Worm (Caenorhabditis elegans) whole organism, L1 larva: Measurements from ENCODE around the gene end-1.
A peak's percentile ranks its signal among the peaks of the same experiment; 100 is the strongest.

ENCODE experiments used
- C34B4.2 ChIP-seq: sonication (generic microtip); optimal IDR thresholded peaks from 2 replicates; lab custom pipeline; 2017; ENCODE audit warnings: mild to moderate bottlenecking, missing genetic modification characterization, missing compliant biosample characterization
- F16B12.6 ChIP-seq: fragments of 150-350 bp; optimal IDR thresholded peaks from 2 replicates; lab custom pipeline; 2014; ENCODE audit warnings: missing biosample characterization, missing genetic modification characterization
- Y116A8C.19 ChIP-seq: sonication (generic microtip); optimal IDR thresholded peaks from 2 replicates; lab custom pipeline; 2016; ENCODE audit warnings: missing compliant biosample characterization, missing genetic modification characterization, borderline replicate concordance
- aha-1 ChIP-seq: fragments of 150-350 bp; optimal IDR thresholded peaks from 2 replicates; lab custom pipeline; 2014; ENCODE audit warnings: missing biosample characterization, missing genetic modification characterization
- aly-2 ChIP-seq: fragments of 150-350 bp; optimal IDR thresholded peaks from 2 replicates; lab custom pipeline; 2014; ENCODE audit warnings: missing biosample characterization, missing genetic modification characterization
- ama-1 ChIP-seq: fragments of 150-350 bp; optimal IDR thresholded peaks from 2 replicates; lab custom pipeline; 2014
- ceh-8 ChIP-seq: fragments of 200-800 bp; sonication (Bioruptor generic); optimal IDR thresholded peaks from 2 replicates; lab custom pipeline; 2018; ENCODE audit warnings: mild to moderate bottlenecking, missing genetic modification characterization, moderate library complexity, missing compliant biosample characterization
- ceh-88 ChIP-seq: fragments of 200-800 bp; sonication (Bioruptor generic); IDR thresholded peaks from 2 replicates; pipeline ENCODE4 v1.3.6; 2022; ENCODE audit warnings: missing genetic modification characterization, missing compliant biosample characterization
- ces-1 ChIP-seq: fragments of 150-350 bp; optimal IDR thresholded peaks from 2 replicates; lab custom pipeline; 2014; ENCODE audit warnings: missing biosample characterization, missing genetic modification reagents, missing genetic modification characterization
- efl-3 ChIP-seq: fragments of 200-800 bp; sonication (Bioruptor generic); optimal IDR thresholded peaks from 2 replicates; lab custom pipeline; 2018; ENCODE audit warnings: mild to moderate bottlenecking, missing genetic modification characterization, missing compliant biosample characterization
- egl-27 ChIP-seq, 2 experiments: fragments of 150-350 bp in 1 of 2; sonication (generic microtip); optimal IDR thresholded peaks; 3 replicates each; lab custom pipeline; 2017 to 2018; ENCODE audit warnings: missing biosample characterization in 2 of 2, missing genetic modification characterization in 2 of 2, missing genetic modification reagents in 2 of 2
- elt-3 ChIP-seq, 6 experiments: fragments of 150-350 bp in 1 of 6; sonication (generic microtip); optimal IDR thresholded peaks; 2 replicates each; lab custom pipeline; 2017 to 2018; ENCODE audit warnings: missing biosample characterization in 6 of 6, missing genetic modification characterization in 6 of 6, inconsistent platforms in 1 of 6
- fkh-8 ChIP-seq: sonication (generic microtip); optimal IDR thresholded peaks from 2 replicates; lab custom pipeline; 2016; ENCODE audit warnings: mild to moderate bottlenecking, missing genetic modification characterization, missing compliant biosample characterization
- hlh-4 ChIP-seq: sonication (generic microtip); optimal IDR thresholded peaks from 2 replicates; lab custom pipeline; 2016; ENCODE audit warnings: mild to moderate bottlenecking, missing genetic modification characterization, missing compliant biosample characterization
- hpl-2 ChIP-seq: fragments of 150-350 bp; optimal IDR thresholded peaks from 2 replicates; lab custom pipeline; 2014; ENCODE audit warnings: missing biosample characterization, missing genetic modification reagents, missing genetic modification characterization
- irx-1 ChIP-seq: sonication (generic microtip); optimal IDR thresholded peaks from 2 replicates; lab custom pipeline; 2016; ENCODE audit warnings: missing genetic modification characterization, missing compliant biosample characterization
- jun-1 ChIP-seq: fragments of 150-350 bp; optimal IDR thresholded peaks from 2 replicates; lab custom pipeline; 2014; ENCODE audit warnings: missing biosample characterization, missing genetic modification reagents, missing genetic modification characterization
- lin-13 ChIP-seq: fragments of 150-350 bp; optimal IDR thresholded peaks from 2 replicates; lab custom pipeline; 2014; ENCODE audit warnings: missing biosample characterization, missing genetic modification reagents, missing genetic modification characterization
- lin-35 ChIP-seq, 2 experiments: fragments of 150-350 bp; optimal IDR thresholded peaks; 2 replicates each; lab custom pipeline; 2014; ENCODE audit warnings: missing biosample characterization in 2 of 2, missing genetic modification characterization in 2 of 2, missing genetic modification reagents in 2 of 2
- lsy-2 ChIP-seq, 2 experiments: fragments of 150-350 bp; optimal IDR thresholded peaks; 2 replicates each; lab custom pipeline; 2014; ENCODE audit warnings: missing biosample characterization in 2 of 2, missing genetic modification characterization in 2 of 2
- mef-2 ChIP-seq: fragments of 150-350 bp; optimal IDR thresholded peaks from 2 replicates; lab custom pipeline; 2014; ENCODE audit warnings: missing biosample characterization, missing genetic modification characterization
- mep-1 ChIP-seq: fragments of 150-350 bp; optimal IDR thresholded peaks from 2 replicates; lab custom pipeline; 2014; ENCODE audit warnings: missing biosample characterization, missing genetic modification characterization
- nhr-11 ChIP-seq: fragments of 150-350 bp; optimal IDR thresholded peaks from 2 replicates; lab custom pipeline; 2014; ENCODE audit warnings: missing biosample characterization, missing genetic modification characterization
- nhr-19 ChIP-seq: fragments of 200-800 bp; sonication (Bioruptor generic); conservative IDR thresholded peaks from 2 replicates; pipeline ENCODE4 v1.3.6; 2022; ENCODE audit warnings: missing genetic modification characterization, missing compliant biosample characterization
- nhr-237 ChIP-seq: fragments of 150-350 bp; optimal IDR thresholded peaks from 2 replicates; lab custom pipeline; 2014; ENCODE audit warnings: missing biosample characterization, missing genetic modification characterization
- nhr-47 ChIP-seq: sonication (generic microtip); optimal IDR thresholded peaks from 2 replicates; lab custom pipeline; 2016; ENCODE audit warnings: mild to moderate bottlenecking, missing genetic modification characterization, moderate library complexity, missing compliant biosample characterization
- nhr-71 ChIP-seq: sonication (generic microtip); optimal IDR thresholded peaks from 2 replicates; lab custom pipeline; 2016; ENCODE audit warnings: mild to moderate bottlenecking, missing genetic modification characterization, moderate library complexity, missing compliant biosample characterization
- nhr-85 ChIP-seq: sonication (generic microtip); peaks from one replicate; lab custom pipeline; 2016; ENCODE audit warnings: missing genetic modification characterization, inconsistent platforms, missing compliant biosample characterization
- pag-3 ChIP-seq: sonication (generic microtip); optimal IDR thresholded peaks from 2 replicates; lab custom pipeline; 2017; ENCODE audit warnings: missing genetic modification characterization, mild to moderate bottlenecking, missing compliant biosample characterization, antibody characterized with exemption, borderline replicate concordance; ENCODE audit not compliant: insufficient read depth
- pqm-1 ChIP-seq: sonication (generic microtip); optimal IDR thresholded peaks from 3 replicates; lab custom pipeline; 2017; ENCODE audit warnings: missing biosample characterization, missing genetic modification characterization
- skn-1 ChIP-seq: fragments of 150-350 bp; optimal IDR thresholded peaks from 2 replicates; lab custom pipeline; 2014; ENCODE audit warnings: missing biosample characterization, missing genetic modification characterization
- snu-23 ChIP-seq: sonication (generic microtip); optimal IDR thresholded peaks from 2 replicates; lab custom pipeline; 2016; ENCODE audit warnings: missing genetic modification characterization, missing compliant biosample characterization
- tlp-1 ChIP-seq: fragments of 150-350 bp; optimal IDR thresholded peaks from 2 replicates; lab custom pipeline; 2014; ENCODE audit warnings: missing biosample characterization, missing genetic modification characterization
- unc-62 ChIP-seq: fragments of 150-350 bp; optimal IDR thresholded peaks from 2 replicates; lab custom pipeline; 2014; ENCODE audit warnings: missing biosample characterization, missing genetic modification reagents, missing genetic modification characterization
- unc-98 ChIP-seq: fragments of 200-800 bp; sonication (Bioruptor generic); IDR thresholded peaks from 2 replicates; pipeline ENCODE4 v1.3.6; 2022; ENCODE audit warnings: missing genetic modification characterization, missing compliant biosample characterization
- zag-1 ChIP-seq: fragments of 150-350 bp; optimal IDR thresholded peaks from 2 replicates; lab custom pipeline; 2014; ENCODE audit warnings: missing biosample characterization, missing genetic modification characterization
- ztf-4 ChIP-seq: fragments of 150-350 bp; optimal IDR thresholded peaks from 2 replicates; lab custom pipeline; 2014; ENCODE audit warnings: missing biosample characterization, missing genetic modification characterization

end-1 gene

ce11 chrV:13936052-13936451 is 48.9 kb upstream of the end-1 start (continued):
- TF ChIP-seq tlp-1 (tag; lab: Kevin White, UChicago) (no peak), pqm-1 (tag; lab: Kevin White, UChicago) (no peak), nhr-71 (tag; lab: Kevin White, UChicago) (peak; percentile 1), unc-98 (GFP tag; lab: Robert Waterston, UW) (no peak), zag-1 (tag; lab: Kevin White, UChicago) (no peak), hpl-2 (GFP tag; lab: Kevin White, UChicago) (no peak), mef-2 (no peak), nhr-11 (tag; lab: Kevin White, UChicago) (no peak), lsy-2 (tag; optimal IDR thresholded peaks at IDR 0.05; lab: Kevin White, UChicago) (no peak), skn-1 (tag; lab: Kevin White, UChicago) (no peak), unc-62 (GFP tag; lab: Kevin White, UChicago) (no peak), mep-1 (no peak), ces-1 (GFP tag; lab: Kevin White, UChicago) (no peak), F16B12.6 (no peak), lin-13 (no peak)
- TF ChIP-seq, all 84 proteins: peak for 7

DNA sequence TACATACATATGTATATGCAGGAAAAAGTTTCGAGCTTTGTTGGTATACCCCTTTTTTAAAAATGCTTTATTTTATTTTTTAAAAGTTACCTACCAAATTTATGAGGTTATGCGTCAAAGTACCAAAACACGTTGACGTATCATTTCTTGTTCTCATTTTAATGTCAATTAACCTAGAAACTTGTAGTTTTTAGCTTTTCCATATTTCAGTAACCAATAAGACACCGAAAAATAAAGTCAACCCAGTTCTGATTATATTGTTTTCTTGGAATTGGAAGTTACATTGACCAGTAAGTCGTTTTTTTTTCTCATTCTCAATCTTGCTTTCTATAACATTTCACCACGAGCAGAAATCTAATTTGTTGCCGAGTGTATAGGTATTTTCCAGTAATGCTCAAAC is 48.1 kb upstream of the end-1 start, which contains the start of gene srw-145:
Gene srw-145, plus strand, starts transcription at position 301 of the 400 bp plus-strand sequence.
- TF ChIP-seq jun-1 (tag; lab: Kevin White, UChicago) (no peak), hlh-4 (no peak), hpl-2 (GFP tag; lab: Kevin White, UChicago) (no peak), lin-13 (no peak), fkh-8 (tag; lab: Kevin White, UChicago) (peak; percentile 45), ztf-4 (tag; lab: Kevin White, UChicago) (no peak), snu-23 (GFP tag; lab: Kevin White, UChicago) (no peak), ceh-8 (GFP tag; lab: Kevin White, UChicago) (no peak), elt-3 (tag; optimal IDR thresholded peaks at IDR 0.05; lab: Kevin White, UChicago) (no peak), egl-27 (tag; optimal IDR thresholded peaks at IDR 0.05; lab: Kevin White, UChicago) (no peak), nhr-85 (tag; lab: Kevin White, UChicago) (no peak), aha-1 (tag; lab: Kevin White, UChicago) (no peak), nhr-47 (peak; percentile 44), nhr-71 (tag; lab: Kevin White, UChicago) (peak; percentile 48), nhr-11 (tag; lab: Kevin White, UChicago) (peak; percentile 31)

- TF ChIP-seq lsy-2 (tag; optimal IDR thresholded peaks at IDR 0.05; lab: Kevin White, UChicago) = no peak
Measured at ce11 chrV:13942082-13942481, 42.8 kb upstream of the end-1 start, which contains the start of gene dpr-1. Gene dpr-1, minus strand, starts transcription at chrV:13942182.

DNA sequence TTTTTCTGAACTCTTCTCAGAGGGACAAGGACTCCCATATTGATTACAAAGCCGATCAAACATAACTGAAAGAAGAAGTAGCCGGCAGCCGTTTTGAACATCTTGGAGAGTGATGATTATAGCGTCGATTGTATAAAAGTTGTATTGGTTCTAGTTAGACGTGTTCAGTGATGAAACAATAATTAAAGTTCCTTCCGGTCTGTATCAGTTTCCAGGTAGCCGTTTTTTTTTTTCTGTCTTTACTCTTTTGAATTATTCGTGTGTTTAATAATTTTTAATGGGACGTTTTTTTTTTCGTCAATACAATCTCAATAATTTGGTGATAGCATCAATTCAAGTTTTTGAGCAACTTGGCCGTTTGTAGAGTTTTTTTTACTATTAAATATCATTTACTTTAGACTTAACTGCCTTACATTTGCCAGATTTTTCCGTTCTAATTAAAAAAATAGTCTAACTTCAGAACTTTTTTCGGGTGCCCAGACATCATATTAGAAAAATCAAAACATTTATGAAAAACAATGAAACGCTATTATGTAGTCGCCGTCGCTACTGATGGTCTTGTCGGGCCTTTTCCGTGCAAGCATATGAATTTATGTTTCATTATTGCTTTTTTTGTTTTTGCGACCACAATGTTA is 38.4 kb upstream of the end-1 start, which contains the start of the genes srx-10 and clec-226:
Gene srx-10, minus strand, starts transcription at position 101 of the 635 bp plus-strand sequence.
Gene clec-226, plus strand, starts transcription at position 585 of the 635 bp plus-strand sequence.
- no peak for TF ChIP-seq C34B4.2 (tag; lab: Kevin White, UChicago)
- no peak for TF ChIP-seq ceh-88 (GFP tag; lab: Robert Waterston, UW)
- TF ChIP-seq nhr-19 (GFP tag; lab: Robert Waterston, UW) = no peak
- no peak for TF ChIP-seq aly-2
- TF ChIP-seq nhr-237 (tag; lab: Kevin White, UChicago) = no peak
- TF ChIP-seq ceh-8 (GFP tag; lab: Kevin White, UChicago) = no peak
- no peak for TF ChIP-seq efl-3 (GFP tag; lab: Kevin White, UChicago)
- TF ChIP-seq tlp-1 (tag; lab: Kevin White, UChicago) = no peak
- TF ChIP-seq ces-1 (GFP tag; lab: Kevin White, UChicago) = no peak
- no peak for TF ChIP-seq jun-1 (tag; lab: Kevin White, UChicago)

DNA sequence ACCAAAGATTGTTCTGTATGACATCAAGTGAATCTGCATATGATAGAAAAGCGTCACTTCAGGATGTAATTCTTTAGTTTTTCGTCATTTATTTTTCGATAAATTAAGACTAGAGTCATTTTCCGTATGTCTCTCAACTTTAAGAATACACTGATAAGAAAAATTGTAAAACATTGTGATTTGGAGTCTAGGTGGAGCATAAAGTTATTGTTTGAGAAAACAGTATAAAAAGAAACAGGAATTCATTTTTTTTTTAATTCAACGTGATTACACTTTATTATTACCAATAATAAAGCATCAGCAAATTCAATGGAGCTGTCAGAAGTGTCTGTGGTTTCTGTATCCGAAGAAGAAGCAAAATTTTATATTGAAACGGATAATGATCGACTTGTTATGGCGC is 35.9 kb upstream of the end-1 start, which contains the start of gene R10D12.6:
Gene R10D12.6, plus strand, starts transcription at position 301 of the 400 bp plus-strand sequence.
- no peak for TF ChIP-seq Y116A8C.19
- no peak for TF ChIP-seq lin-35 (GFP tag; optimal IDR thresholded peaks at IDR 0.05; lab: Kevin White, UChicago)
- TF ChIP-seq pag-3 (tag; lab: Kevin White, UChicago) = no peak
- no peak for TF ChIP-seq efl-3 (GFP tag; lab: Kevin White, UChicago)
- no peak for TF ChIP-seq irx-1 (tag; lab: Kevin White, UChicago)
- TF ChIP-seq elt-3 (tag; optimal IDR thresholded peaks at IDR 0.05; lab: Kevin White, UChicago) = no peak
- no peak for TF ChIP-seq ceh-8 (GFP tag; lab: Kevin White, UChicago)
- TF ChIP-seq ama-1 (lab: Kevin White, UChicago) = no peak
- no peak for TF ChIP-seq pqm-1 (tag; lab: Kevin White, UChicago)
